Worm (Caenorhabditis elegans) whole organism, late embryonic: ENCODE data around the gene mtre-1.

Experiments used
- C08G9.2 ChIP-seq: sonication (generic microtip); optimal IDR thresholded peaks from 2 replicates; lab custom pipeline; 2016; ENCODE audit warnings: mild to moderate bottlenecking, missing genetic modification characterization, moderate library complexity, missing compliant biosample characterization
- K02D7.2 ChIP-seq: sonication (generic microtip); optimal IDR thresholded peaks from 2 replicates; lab custom pipeline; 2017; ENCODE audit warnings: mild to moderate bottlenecking, missing genetic modification characterization, missing compliant biosample characterization
- T23F11.4 ChIP-seq: fragments of 200-800 bp; sonication (Bioruptor generic); optimal IDR thresholded peaks from 2 replicates; lab custom pipeline; 2018; ENCODE audit warnings: mild to moderate bottlenecking, missing genetic modification characterization, missing compliant biosample characterization
- ahr-1 ChIP-seq: sonication (generic microtip); optimal IDR thresholded peaks from 2 replicates; lab custom pipeline; 2016; ENCODE audit warnings: missing genetic modification characterization, missing compliant biosample characterization
- ama-1 ChIP-seq: fragments of 150-350 bp; optimal IDR thresholded peaks from 2 replicates; lab custom pipeline; 2014
- ceh-18 ChIP-seq: sonication (generic microtip); optimal IDR thresholded peaks from 2 replicates; lab custom pipeline; 2016; ENCODE audit warnings: missing genetic modification characterization, missing compliant biosample characterization
- ceh-19 ChIP-seq: fragments of 200-800 bp; sonication (Bioruptor generic); optimal IDR thresholded peaks from 2 replicates; lab custom pipeline; 2018; ENCODE audit warnings: mild to moderate bottlenecking, missing genetic modification characterization, missing compliant biosample characterization
- ceh-2 ChIP-seq: sonication (generic microtip); optimal IDR thresholded peaks from 2 replicates; lab custom pipeline; 2016; ENCODE audit warnings: missing genotype, missing genetic modification characterization, missing compliant biosample characterization
- ceh-22 ChIP-seq: sonication (generic microtip); optimal IDR thresholded peaks from 2 replicates; lab custom pipeline; 2017; ENCODE audit warnings: missing biosample characterization, missing genetic modification characterization
- ceh-31 ChIP-seq: sonication (generic microtip); optimal IDR thresholded peaks from 2 replicates; lab custom pipeline; 2016; ENCODE audit warnings: missing genetic modification characterization, missing compliant biosample characterization
- ceh-34 ChIP-seq: sonication (generic microtip); optimal IDR thresholded peaks from 2 replicates; lab custom pipeline; 2016; ENCODE audit warnings: mild to moderate bottlenecking, missing genetic modification characterization, missing compliant biosample characterization
- ceh-45 ChIP-seq: fragments of 200-800 bp; sonication (Bioruptor generic); IDR thresholded peaks from 2 replicates; pipeline ENCODE4 v1.3.6; 2022; ENCODE audit warnings: missing genetic modification reagents, missing genetic modification characterization, missing compliant biosample characterization
- ceh-48 ChIP-seq: sonication (generic microtip); optimal IDR thresholded peaks from 2 replicates; lab custom pipeline; 2016; ENCODE audit warnings: missing genetic modification characterization, inconsistent platforms, missing compliant biosample characterization
- ceh-9 ChIP-seq: sonication (generic microtip); optimal IDR thresholded peaks from 2 replicates; lab custom pipeline; 2016; ENCODE audit warnings: mild to moderate bottlenecking, missing genetic modification characterization, inconsistent platforms, missing compliant biosample characterization
- che-1 ChIP-seq: sonication (generic microtip); optimal IDR thresholded peaks from 2 replicates; lab custom pipeline; 2016; ENCODE audit warnings: mild to moderate bottlenecking, missing genetic modification characterization, missing compliant biosample characterization
- elt-2 ChIP-seq: sonication (generic microtip); optimal IDR thresholded peaks from 2 replicates; lab custom pipeline; 2016; ENCODE audit warnings: missing genetic modification reagents, missing genetic modification characterization, missing compliant biosample characterization
- elt-4 ChIP-seq: sonication (generic microtip); optimal IDR thresholded peaks from 2 replicates; lab custom pipeline; 2016; ENCODE audit warnings: missing genetic modification characterization, missing compliant biosample characterization
- ets-4 ChIP-seq: sonication (generic microtip); optimal IDR thresholded peaks from 2 replicates; lab custom pipeline; 2016; ENCODE audit warnings: missing genetic modification characterization, missing compliant biosample characterization
- fax-1 ChIP-seq: sonication (generic microtip); optimal IDR thresholded peaks from 2 replicates; lab custom pipeline; 2016; ENCODE audit warnings: missing genotype, missing genetic modification characterization, missing compliant biosample characterization
- fkh-10 ChIP-seq: fragments of 150-350 bp; optimal IDR thresholded peaks from 2 replicates; lab custom pipeline; 2014; ENCODE audit warnings: missing biosample characterization, missing genetic modification reagents, missing genetic modification characterization
- fkh-6 ChIP-seq: sonication (generic microtip); optimal IDR thresholded peaks from 2 replicates; lab custom pipeline; 2016; ENCODE audit warnings: missing genetic modification characterization, missing compliant biosample characterization
- gmeb-2 ChIP-seq: sonication (generic microtip); optimal IDR thresholded peaks from 2 replicates; lab custom pipeline; 2016; ENCODE audit warnings: missing genetic modification characterization, inconsistent platforms, missing compliant biosample characterization
- hlh-13 ChIP-seq: fragments of 200-800 bp; sonication (Bioruptor generic); optimal IDR thresholded peaks from 2 replicates; lab custom pipeline; 2018; ENCODE audit warnings: mild to moderate bottlenecking, missing genetic modification characterization, missing compliant biosample characterization
- hlh-15 ChIP-seq: sonication (generic microtip); optimal IDR thresholded peaks from 2 replicates; lab custom pipeline; 2016; ENCODE audit warnings: missing genetic modification characterization, missing compliant biosample characterization
- hlh-30 ChIP-seq: sonication (generic microtip); optimal IDR thresholded peaks from 2 replicates; lab custom pipeline; 2017; ENCODE audit warnings: antibody characterized with exemption, missing genetic modification characterization, missing compliant biosample characterization; ENCODE audit not compliant: insufficient read depth
- hlh-8 ChIP-seq: sonication (generic microtip); optimal IDR thresholded peaks from 2 replicates; lab custom pipeline; 2016; ENCODE audit warnings: missing genotype, missing genetic modification characterization, missing compliant biosample characterization
- lin-11 ChIP-seq: fragments of 200-800 bp; sonication (Bioruptor generic); optimal IDR thresholded peaks from 2 replicates; lab custom pipeline; 2018; ENCODE audit warnings: mild to moderate bottlenecking, missing genetic modification characterization, missing compliant biosample characterization
- nfya-1 ChIP-seq: sonication (generic microtip); optimal IDR thresholded peaks from 2 replicates; lab custom pipeline; 2017; ENCODE audit warnings: missing genetic modification characterization, mild to moderate bottlenecking, missing compliant biosample characterization, antibody characterized with exemption, moderate library complexity
- nhr-11 ChIP-seq: fragments of 150-350 bp; optimal IDR thresholded peaks from 2 replicates; lab custom pipeline; 2014; ENCODE audit warnings: missing biosample characterization, missing genetic modification characterization
- nhr-232 ChIP-seq: sonication (generic microtip); optimal IDR thresholded peaks from 2 replicates; lab custom pipeline; 2016; ENCODE audit warnings: missing genetic modification characterization, missing compliant biosample characterization
- npax-4 ChIP-seq: sonication (generic microtip); optimal IDR thresholded peaks from 2 replicates; lab custom pipeline; 2016; ENCODE audit warnings: missing genetic modification characterization, missing compliant biosample characterization
- pat-9 ChIP-seq: fragments of 200-800 bp; sonication (Bioruptor generic); optimal IDR thresholded peaks from 2 replicates; lab custom pipeline; 2018; ENCODE audit warnings: mild to moderate bottlenecking, missing genetic modification characterization, moderate library complexity, missing compliant biosample characterization
- pax-1 ChIP-seq: fragments of 150-350 bp; optimal IDR thresholded peaks from 2 replicates; lab custom pipeline; 2014; ENCODE audit warnings: missing biosample characterization, missing genetic modification characterization
- pha-4 ChIP-seq: fragments of 150-350 bp; optimal IDR thresholded peaks from 2 replicates; lab custom pipeline; 2018; ENCODE audit warnings: missing biosample characterization, missing genetic modification reagents, missing genetic modification characterization
- ref-2 ChIP-seq: sonication (generic microtip); optimal IDR thresholded peaks from 2 replicates; lab custom pipeline; 2016; ENCODE audit warnings: missing genetic modification characterization, missing compliant biosample characterization
- rnt-1 ChIP-seq: sonication (generic microtip); optimal IDR thresholded peaks from 2 replicates; lab custom pipeline; 2016; ENCODE audit warnings: missing genetic modification characterization, missing compliant biosample characterization
- sdc-2 ChIP-seq: sonication (generic microtip); optimal IDR thresholded peaks from 2 replicates; lab custom pipeline; 2016; ENCODE audit warnings: missing genotype, missing genetic modification characterization, missing compliant biosample characterization
- syd-9 ChIP-seq: sonication (generic microtip); optimal IDR thresholded peaks from 2 replicates; lab custom pipeline; 2016; ENCODE audit warnings: mild to moderate bottlenecking, missing genetic modification characterization, moderate library complexity, missing compliant biosample characterization
- tbx-2 ChIP-seq: sonication (generic microtip); optimal IDR thresholded peaks from 2 replicates; lab custom pipeline; 2016; ENCODE audit warnings: missing genetic modification characterization, missing compliant biosample characterization
- unc-3 ChIP-seq, 2 experiments: fragments of 200-800 bp in 1 of 2; sonication (Bioruptor generic) in 1 of 2; sonication (generic microtip) in 1 of 2; conservative IDR thresholded peaks in 1 of 2; optimal IDR thresholded peaks in 1 of 2; 2 replicates each; pipeline versions ENCODE4 v1.3.6 to Lab custom; 2016 to 2022; ENCODE audit warnings: missing compliant biosample characterization in 2 of 2, missing genetic modification characterization in 2 of 2, missing genetic modification reagents in 1 of 2
- unc-86 ChIP-seq: sonication (generic microtip); optimal IDR thresholded peaks from 2 replicates; lab custom pipeline; 2016; ENCODE audit warnings: missing genetic modification characterization, missing compliant biosample characterization
- zip-5 ChIP-seq: sonication (generic microtip); optimal IDR thresholded peaks from 2 replicates; lab custom pipeline; 2016; ENCODE audit warnings: missing genetic modification characterization, missing compliant biosample characterization
- ztf-16 ChIP-seq: sonication (generic microtip); optimal IDR thresholded peaks from 2 replicates; lab custom pipeline; 2017; ENCODE audit warnings: missing genetic modification characterization, missing compliant biosample characterization

The mtre-1 gene

DNA sequence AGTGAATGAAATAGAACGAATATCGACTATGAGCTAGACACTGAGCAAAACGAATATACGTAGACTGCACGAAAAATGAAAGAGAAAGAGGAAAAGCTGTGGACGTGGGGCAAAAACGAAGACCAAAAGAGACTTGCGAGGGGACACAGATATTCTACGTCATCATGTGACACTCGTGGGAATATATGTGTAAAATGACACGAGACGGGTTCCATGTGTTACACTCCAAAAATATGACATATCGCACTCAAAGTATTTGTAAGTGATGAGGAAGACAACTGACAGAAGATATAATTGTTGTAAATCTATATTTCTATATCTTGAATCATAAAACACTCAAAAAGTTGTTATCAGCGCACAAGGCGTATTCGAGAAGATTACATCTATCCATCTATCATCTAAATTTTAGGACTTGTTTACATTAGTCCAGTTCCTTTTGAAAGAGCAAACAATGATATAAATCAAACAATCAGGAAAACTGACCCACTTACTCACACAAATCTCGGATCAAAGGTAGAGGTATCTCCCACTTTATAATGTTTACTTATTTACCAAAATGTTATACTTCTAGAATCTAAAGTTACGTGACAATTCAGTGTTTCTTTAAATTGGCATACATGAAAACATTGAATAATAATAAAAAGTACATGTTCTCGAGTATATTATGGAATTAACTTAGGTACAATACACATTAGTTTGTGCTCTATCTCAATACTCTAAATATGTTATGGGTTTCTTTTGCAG lies 21.6 kb upstream of the mtre-1 start (continued):
- no peak for TF ChIP-seq gmeb-2

DNA sequence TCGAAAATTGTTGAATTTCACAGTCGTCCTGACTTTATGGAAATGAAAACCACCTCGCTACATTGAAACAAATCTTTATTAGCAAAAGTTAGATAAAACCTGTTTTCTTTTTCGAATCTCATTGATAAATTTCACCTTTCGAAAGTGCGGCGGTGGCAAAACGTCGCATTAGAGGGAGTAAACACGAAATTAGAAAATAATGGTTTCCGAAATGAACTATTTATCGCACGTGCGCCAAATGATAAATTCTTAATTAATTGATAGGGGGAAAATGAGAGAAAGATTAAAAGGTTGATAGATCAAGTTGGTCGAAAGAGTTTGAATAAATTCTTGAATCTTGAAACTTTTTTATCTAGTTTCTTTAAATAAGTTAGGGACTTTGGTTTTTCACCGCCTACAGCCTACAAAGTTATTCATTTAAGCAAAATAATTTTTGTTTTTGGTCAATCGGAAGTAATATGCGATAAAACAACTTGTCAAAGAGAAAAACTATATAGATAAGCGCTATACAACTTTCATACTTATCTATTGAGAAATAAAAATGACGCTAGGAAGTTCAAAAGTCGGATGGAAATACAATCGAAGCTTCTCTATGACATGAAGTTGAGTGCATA lies 20.7 kb upstream of the mtre-1 start:
- TF ChIP-seq ceh-34 (tag; lab: Kevin White, UChicago) (no peak), elt-2 (tag; lab: Kevin White, UChicago) (peak; percentile 29), che-1 (no peak)

DNA sequence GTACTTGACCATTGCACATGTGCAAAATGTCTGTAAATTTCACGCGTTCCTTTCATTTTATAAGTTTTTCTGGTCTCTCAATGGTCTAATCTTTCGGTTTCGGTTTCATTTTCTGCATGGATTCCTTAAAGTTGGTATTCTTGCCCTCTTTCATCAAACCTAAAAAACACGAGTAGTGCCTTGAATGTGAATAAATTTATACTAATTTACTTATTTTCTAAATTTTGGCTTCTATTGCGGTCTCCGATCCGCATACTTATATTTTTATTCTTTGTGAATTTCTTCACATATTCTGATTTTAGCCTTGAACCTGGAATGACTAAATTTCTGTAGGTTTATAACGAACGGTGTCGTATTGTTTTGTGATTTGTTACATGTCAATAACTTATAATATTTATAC lies 15.6 kb upstream of the mtre-1 start, which contains the start of gene pdha-1:
TSS of gene pdha-1 (plus strand) at position 301 of the 400 bp plus-strand sequence.
- no peak for TF ChIP-seq pax-1 (tag; lab: Kevin White, UChicago)
- TF ChIP-seq elt-4 (tag; lab: Kevin White, UChicago): no peak
- no peak for TF ChIP-seq ceh-18 (tag; lab: Kevin White, UChicago)
- no peak for TF ChIP-seq hlh-15 (tag; lab: Kevin White, UChicago)
- no peak for TF ChIP-seq T23F11.4 (GFP tag; lab: Kevin White, UChicago)
- no peak for TF ChIP-seq ceh-31 (tag; lab: Kevin White, UChicago)
- TF ChIP-seq ceh-48: no peak
- no peak for TF ChIP-seq ahr-1 (tag; lab: Kevin White, UChicago)
- no peak for TF ChIP-seq K02D7.2 (tag; lab: Kevin White, UChicago)
- TF ChIP-seq ceh-22 (tag; lab: Kevin White, UChicago): no peak
- no peak for TF ChIP-seq hlh-13 (GFP tag; lab: Kevin White, UChicago)
- TF ChIP-seq syd-9 (tag; lab: Kevin White, UChicago): no peak
- TF ChIP-seq npax-4 (tag; lab: Kevin White, UChicago): no peak
- no peak for TF ChIP-seq ceh-19 (GFP tag; lab: Kevin White, UChicago)
- no peak for TF ChIP-seq ama-1 (lab: Kevin White, UChicago)
- no peak for TF ChIP-seq nhr-232 (tag; lab: Kevin White, UChicago)
- no peak for TF ChIP-seq ceh-2 (tag; lab: Kevin White, UChicago)
- no peak for TF ChIP-seq pha-4 (tag; lab: Kevin White, UChicago)
- TF ChIP-seq lin-11 (tag; lab: Kevin White, UChicago): no peak
- TF ChIP-seq gmeb-2: no peak
- TF ChIP-seq, all 69 proteins: peak for 0

DNA sequence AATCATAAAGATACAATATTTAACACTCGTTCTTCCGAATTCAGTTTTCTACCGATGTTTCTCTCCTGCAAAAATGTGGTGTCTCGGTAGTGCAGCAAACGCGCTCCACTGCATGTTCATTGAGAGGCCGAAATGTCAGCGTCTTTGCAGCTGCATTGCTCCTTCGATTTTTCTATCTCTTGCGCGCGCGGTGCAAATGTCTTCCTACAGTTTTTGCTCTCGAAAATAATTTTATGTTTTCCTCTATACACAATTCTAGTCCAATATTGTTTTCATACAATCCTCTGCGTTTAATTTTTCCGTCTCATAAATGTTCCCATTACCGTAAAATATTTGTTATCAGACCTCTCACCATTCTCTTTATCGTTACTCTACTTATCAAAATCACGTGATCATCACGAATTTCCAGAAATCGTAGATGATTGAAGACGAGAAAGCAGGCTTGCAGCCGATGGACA lies 12.0 kb upstream of the mtre-1 start, which contains the start of gene ufd-2:
TSS of gene ufd-2 (plus strand) at position 408 of the 458 bp plus-strand sequence.
- TF ChIP-seq ceh-48: peak; percentile 20
- TF ChIP-seq unc-3 (GFP tag; conservative IDR thresholded peaks at IDR 0.05; lab: Robert Waterston, UW): 0 out of 2 replicates have a peak, but pooled peaks have one; percentile 14
- no peak for TF ChIP-seq unc-3 (tag; optimal IDR thresholded peaks at IDR 0.05; lab: Kevin White, UChicago)
- peak; percentile 41 for TF ChIP-seq ztf-16 (tag; lab: Kevin White, UChicago)
- TF ChIP-seq ets-4 (tag; lab: Kevin White, UChicago): peak; percentile 50
- peak; percentile 94 for TF ChIP-seq ceh-31 (tag; lab: Kevin White, UChicago)
- peak; percentile 73 for TF ChIP-seq ceh-2 (tag; lab: Kevin White, UChicago)
- no peak for TF ChIP-seq hlh-13 (GFP tag; lab: Kevin White, UChicago)
- TF ChIP-seq hlh-15 (tag; lab: Kevin White, UChicago): no peak
- TF ChIP-seq ceh-9 (tag; lab: Kevin White, UChicago): no peak
- TF ChIP-seq ama-1 (lab: Kevin White, UChicago): no peak
- peak; percentile 75 for TF ChIP-seq rnt-1 (tag; lab: Kevin White, UChicago)
- peak; percentile 71 for TF ChIP-seq ceh-18 (tag; lab: Kevin White, UChicago)
- TF ChIP-seq C08G9.2 (tag; lab: Kevin White, UChicago): peak; percentile 71
- TF ChIP-seq ref-2 (tag; lab: Kevin White, UChicago): peak; percentile 82
- TF ChIP-seq hlh-30 (tag; lab: Kevin White, UChicago): no peak
- peak; percentile 64 for TF ChIP-seq zip-5 (tag; lab: Kevin White, UChicago)
- peak; percentile 30 for TF ChIP-seq hlh-8 (tag; lab: Kevin White, UChicago)
- TF ChIP-seq fax-1 (tag; lab: Kevin White, UChicago): peak; percentile 47
- TF ChIP-seq ceh-45 (GFP tag; lab: Robert Waterston, UW): no peak
- peak; percentile 79 for TF ChIP-seq elt-2 (tag; lab: Kevin White, UChicago)
- TF ChIP-seq nhr-11: no peak
- no peak for TF ChIP-seq fkh-10 (GFP tag; lab: Kevin White, UChicago)
- TF ChIP-seq pat-9 (tag; lab: Kevin White, UChicago): no peak
- peak; percentile 57 for TF ChIP-seq fkh-6
- TF ChIP-seq nfya-1: peak; percentile 63
- peak; percentile 36 for TF ChIP-seq unc-86 (tag; lab: Kevin White, UChicago)
- TF ChIP-seq ceh-34 (tag; lab: Kevin White, UChicago): peak; percentile 48
- TF ChIP-seq sdc-2 (tag; lab: Kevin White, UChicago): no peak
- TF ChIP-seq lin-11 (tag; lab: Kevin White, UChicago): no peak
- peak; percentile 90 for TF ChIP-seq tbx-2 (tag; lab: Kevin White, UChicago)
